Fruit fly (Drosophila melanogaster) whole organism, adult: ENCODE measurements around the gene SLC22A.

Source experiments
- CG12768 ChIP-seq: fragments of 200-800 bp; sonication (Bioruptor generic); optimal IDR thresholded peaks from 2 replicates; lab custom pipeline; 2017; ENCODE audit warnings: missing biosample characterization, missing genetic modification characterization, mild to moderate bottlenecking, moderate library complexity, missing genetic modification reagents
- CG14711 ChIP-seq: fragments of 200-800 bp; sonication (Bioruptor generic); optimal IDR thresholded peaks from 2 replicates; lab custom pipeline; 2018; ENCODE audit warnings: missing biosample characterization, mild to moderate bottlenecking, missing genetic modification characterization, moderate library complexity
- CG33017 ChIP-seq: fragments of 200-800 bp; sonication (Bioruptor generic); optimal IDR thresholded peaks from 2 replicates; lab custom pipeline; 2018; ENCODE audit warnings: missing biosample characterization, mild to moderate bottlenecking, missing genetic modification characterization, moderate library complexity
- CG5204 ChIP-seq: fragments of 200-800 bp; sonication (Bioruptor generic); optimal IDR thresholded peaks from 2 replicates; lab custom pipeline; 2016; ENCODE audit warnings: missing biosample characterization, missing genetic modification characterization
- CG7045 ChIP-seq: fragments of 200-800 bp; sonication (Bioruptor generic); optimal IDR thresholded peaks from 2 replicates; lab custom pipeline; 2017; ENCODE audit warnings: missing biosample characterization, mild to moderate bottlenecking, missing genetic modification characterization
- Mnt ChIP-seq: fragments of 200-800 bp; sonication (Bioruptor generic); optimal IDR thresholded peaks from 2 replicates; lab custom pipeline; 2016; ENCODE audit warnings: missing biosample characterization, mild to moderate bottlenecking, missing genetic modification characterization
- cic ChIP-seq: fragments of 200-800 bp; sonication (Bioruptor generic); optimal IDR thresholded peaks from 2 replicates; lab custom pipeline; 2017; ENCODE audit warnings: missing biosample characterization, mild to moderate bottlenecking, missing genetic modification characterization, moderate library complexity
- cnc ChIP-seq, 2 experiments: fragments of >200 bp; optimal IDR thresholded peaks; 2 replicates each; lab custom pipeline; 2017
- kay ChIP-seq: fragments of 200-800 bp; sonication (Bioruptor generic); peaks from one replicate; lab custom pipeline; 2016; ENCODE audit warnings: missing biosample characterization, missing genetic modification characterization, borderline replicate concordance
- ovo ChIP-seq: fragments of 200-800 bp; sonication (Bioruptor generic); optimal IDR thresholded peaks from 2 replicates; lab custom pipeline; 2016; ENCODE audit warnings: missing biosample characterization, missing genetic modification characterization
- pad ChIP-seq: fragments of 200-800 bp; sonication (Bioruptor generic); optimal IDR thresholded peaks from 3 replicates; lab custom pipeline; 2017; ENCODE audit warnings: missing biosample characterization, missing genetic modification characterization, mild to moderate bottlenecking, moderate library complexity, missing genetic modification reagents
- tj ChIP-seq: fragments of 200-800 bp; sonication (Bioruptor generic); optimal IDR thresholded peaks from 3 replicates; lab custom pipeline; 2017; ENCODE audit warnings: missing biosample characterization, mild to moderate bottlenecking, missing genetic modification characterization, moderate library complexity
- toe ChIP-seq: fragments of 200-800 bp; sonication (Bioruptor generic); optimal IDR thresholded peaks from 2 replicates; lab custom pipeline; 2016; ENCODE audit warnings: missing biosample characterization, missing genetic modification characterization

- no peak for TF ChIP-seq toe
- TF ChIP-seq cnc (optimal IDR thresholded peaks at IDR 0.05; lab: Kevin White, UChicago) = no peak
- TF ChIP-seq pad (GFP tag; lab: Kevin White, UChicago) = no peak
- TF ChIP-seq tj (GFP tag; lab: Kevin White, UChicago) = no peak
- no peak for TF ChIP-seq CG33017 (tag; lab: Kevin White, UChicago)
- no peak for TF ChIP-seq kay (GFP tag; lab: Kevin White, UChicago)
- no peak for TF ChIP-seq cic
- TF ChIP-seq ovo (GFP tag; lab: Kevin White, UChicago) = no peak
- no peak for TF ChIP-seq Mnt (GFP tag; lab: Kevin White, UChicago)
- TF ChIP-seq CG14711 (tag; lab: Kevin White, UChicago) = no peak
- no peak for TF ChIP-seq CG7045
- no peak for TF ChIP-seq CG5204 (GFP tag; lab: Kevin White, UChicago)
- no peak for TF ChIP-seq CG12768 (GFP tag; lab: Kevin White, UChicago)
Measured at dm6 chr3L:21894774-21895173, 39.7 kb upstream of the SLC22A start.
